Worm (Caenorhabditis elegans): Measurements from ENCODE around the gene C54F6.12.

DNA sequence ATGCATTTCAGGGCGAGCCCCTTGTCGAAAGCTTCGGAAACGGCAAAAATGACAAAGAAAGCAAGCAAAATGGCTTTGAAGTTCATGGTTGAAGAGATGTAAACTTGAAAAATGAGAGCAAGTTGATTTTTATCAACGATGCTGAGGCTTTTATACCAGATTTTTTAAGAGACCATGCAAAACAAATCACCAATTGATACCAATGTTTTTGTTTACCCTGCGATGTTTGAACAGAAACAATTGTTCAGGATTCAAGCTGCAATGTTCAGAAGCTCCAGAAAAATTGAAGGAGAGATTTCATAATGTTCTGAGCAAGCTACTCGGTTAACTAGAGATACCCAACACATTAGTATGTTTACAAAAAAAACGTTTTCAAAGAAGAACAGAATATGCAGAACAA lies 15.6 kb downstream of the C54F6.12 start, which contains the start of gene C54F6.15:
- TF ChIP-seq W03F9.2 (tag; optimal IDR thresholded peaks at IDR 0.05) (no peak), him-1 (tag; optimal IDR thresholded peaks at IDR 0.05) (no peak), dao-5 (tag; optimal IDR thresholded peaks at IDR 0.05) (no peak)
